Worm (Caenorhabditis elegans): ENCODE results near the gene shn-1.

shn-1 gene

ce11 chrII:11349892-11350291 lies 40.9 kb downstream of the shn-1 start, which contains the start of gene dph-5:
dph-5 (plus strand) TSS chrII:11350192.
- no peak for TF ChIP-seq tbx-9 (tag; optimal IDR thresholded peaks at IDR 0.05; ENCODE audit: borderline replicate concordance)

ce11 chrII:11347878-11348556 lies 42.7 kb downstream of the shn-1 start, which contains the start of the genes B0491.6 and pigm-1:
B0491.6 (minus strand) TSS chrII:11348343.
pigm-1 (plus strand) TSS chrII:11348445.
- TF ChIP-seq lin-35 (GFP tag; optimal IDR thresholded peaks at IDR 0.05): peak in 2 of 3 experiments; percentile 38 to 63
- TF ChIP-seq ZK185.1 (tag; optimal IDR thresholded peaks at IDR 0.05; ENCODE audit: poor library complexity, severe bottlenecking): peak; percentile 22
- TF ChIP-seq F10E7.11 (tag; optimal IDR thresholded peaks at IDR 0.05): no peak
- TF ChIP-seq fkh-3 (tag; optimal IDR thresholded peaks at IDR 0.05): no peak
- TF ChIP-seq hlh-26 (GFP tag; conservative IDR thresholded peaks at IDR 0.05): no peak
- 0 out of 2 replicates have a peak, but pooled peaks have one; percentile 39 for TF ChIP-seq hsf-1 (GFP tag; IDR thresholded peaks at IDR 0.05)
- TF ChIP-seq xnd-1 (tag; optimal IDR thresholded peaks at IDR 0.05): no peak
- TF ChIP-seq Y56A3A.18 (GFP tag; IDR thresholded peaks at IDR 0.05): no peak
- TF ChIP-seq lsl-1 (GFP tag; optimal IDR thresholded peaks at IDR 0.05): no peak
- TF ChIP-seq Y79H2A.3 (GFP tag; conservative IDR thresholded peaks at IDR 0.05): no peak
- no peak for TF ChIP-seq bed-1 (GFP tag; IDR thresholded peaks at IDR 0.05)
- TF ChIP-seq T07F8.4 (tag; optimal IDR thresholded peaks at IDR 0.05): no peak
- TF ChIP-seq Y53F4B.3 (GFP tag; IDR thresholded peaks at IDR 0.05): no peak
- TF ChIP-seq aptf-3 (GFP tag; IDR thresholded peaks at IDR 0.05): no peak
- TF ChIP-seq ceh-79 (tag; optimal IDR thresholded peaks at IDR 0.05): no peak
- TF ChIP-seq hmg-20 (GFP tag; IDR thresholded peaks at IDR 0.05): no peak
- no peak for TF ChIP-seq sdz-38 (tag; optimal IDR thresholded peaks at IDR 0.05)
- TF ChIP-seq F33H1.4 (GFP tag; IDR thresholded peaks at IDR 0.05): no peak
- no peak for TF ChIP-seq F55B11.4 (tag; optimal IDR thresholded peaks at IDR 0.05; ENCODE audit: borderline replicate concordance, insufficient read depth)
- no peak for TF ChIP-seq zim-3 (tag; optimal IDR thresholded peaks at IDR 0.05)
- TF ChIP-seq nhr-120 (GFP tag; IDR thresholded peaks at IDR 0.05): no peak
- TF ChIP-seq egl-18 (GFP tag; IDR thresholded peaks at IDR 0.05): no peak
- peak; percentile 12; the same call in 1 of the 2 replicates for TF ChIP-seq madf-6 (GFP tag; IDR thresholded peaks at IDR 0.05)
- no peak for TF ChIP-seq Y67H2A.10 (GFP tag; conservative IDR thresholded peaks at IDR 0.05)
- peak; percentile 90 for TF ChIP-seq attf-5 (GFP tag; optimal IDR thresholded peaks at IDR 0.05)
- no peak for TF ChIP-seq F57C9.4 (tag; optimal IDR thresholded peaks at IDR 0.05)
- no peak for TF ChIP-seq bed-2 (GFP tag; IDR thresholded peaks at IDR 0.05)
- TF ChIP-seq Y53G8AR.9 (GFP tag; conservative IDR thresholded peaks at IDR 0.05): no peak
- TF ChIP-seq madf-10 (tag; optimal IDR thresholded peaks at IDR 0.05): peak; percentile 6
- TF ChIP-seq athp-1 (tag; optimal IDR thresholded peaks at IDR 0.05): no peak
- TF ChIP-seq ekl-4 (GFP tag; IDR thresholded peaks at IDR 0.05): no peak
- TF ChIP-seq tbp1 (GFP tag; optimal IDR thresholded peaks at IDR 0.05): peak; percentile 30
- no peak for TF ChIP-seq tlf-1 (GFP tag; optimal IDR thresholded peaks at IDR 0.05)
- no peak for TF ChIP-seq atf-7 (tag; optimal IDR thresholded peaks at IDR 0.05)
- TF ChIP-seq C06A6.2 (GFP tag; conservative IDR thresholded peaks at IDR 0.05): no peak
- TF ChIP-seq ztf-25 (GFP tag; IDR thresholded peaks at IDR 0.05): no peak
- TF ChIP-seq ztf-22 (GFP tag; optimal IDR thresholded peaks at IDR 0.05): no peak
- TF ChIP-seq ceh-58 (GFP tag; IDR thresholded peaks at IDR 0.05): no peak
- TF ChIP-seq lir-1 (GFP tag; conservative IDR thresholded peaks at IDR 0.05): 0 out of 2 replicates have a peak, but pooled peaks have one; percentile 10
- TF ChIP-seq F39B2.1 (GFP tag; IDR thresholded peaks at IDR 0.05): no peak
- no peak for TF ChIP-seq let-607 (tag; optimal IDR thresholded peaks at IDR 0.05)
- TF ChIP-seq snpc-1.1 (tag; optimal IDR thresholded peaks at IDR 0.05; ENCODE audit: insufficient read depth): no peak
- no peak for TF ChIP-seq lin-26 (GFP tag; IDR thresholded peaks at IDR 0.05)
- no peak for TF ChIP-seq rec-8 (tag; optimal IDR thresholded peaks at IDR 0.05)

All from whole organism, young adult.